Worm (Caenorhabditis elegans) whole organism, L3 larva: ENCODE data around the gene msrp-3.
A peak's percentile ranks its signal among the peaks of the same experiment; 100 is the strongest.
"Not testable (repeated sequence)": the region's sequence is repeated elsewhere in the genome, so short reads cannot be mapped to it uniquely, and the experiment has no call there.

Experiments
- R02D3.7 ChIP-seq: fragments of 150-350 bp; optimal IDR thresholded peaks from 2 replicates; lab custom pipeline; 2014; ENCODE audit warnings: missing biosample characterization, missing genetic modification characterization
- ZK546.5 ChIP-seq: sonication (generic microtip); optimal IDR thresholded peaks from 2 replicates; lab custom pipeline; 2017; ENCODE audit warnings: missing biosample characterization, missing genetic modification characterization
- aly-2 ChIP-seq: fragments of 150-350 bp; optimal IDR thresholded peaks from 2 replicates; lab custom pipeline; 2014; ENCODE audit warnings: missing biosample characterization, missing genetic modification characterization
- ama-1 ChIP-seq: fragments of 150-350 bp; optimal IDR thresholded peaks from 2 replicates; lab custom pipeline; 2018
- ceh-16 ChIP-seq: sonication (generic microtip); optimal IDR thresholded peaks from 2 replicates; lab custom pipeline; 2017; ENCODE audit warnings: missing biosample characterization, missing genetic modification characterization
- ceh-28 ChIP-seq: fragments of 150-350 bp; optimal IDR thresholded peaks from 2 replicates; lab custom pipeline; 2014; ENCODE audit warnings: missing biosample characterization, missing genetic modification reagents, missing genetic modification characterization
- ceh-82 ChIP-seq: fragments of 150-350 bp; optimal IDR thresholded peaks from 2 replicates; lab custom pipeline; 2014; ENCODE audit warnings: missing biosample characterization, missing genetic modification characterization
- ceh-9 ChIP-seq: sonication (generic microtip); optimal IDR thresholded peaks from 2 replicates; lab custom pipeline; 2018; ENCODE audit warnings: missing biosample characterization, missing genetic modification characterization
- daf-12 ChIP-seq: fragments of 150-350 bp; optimal IDR thresholded peaks from 2 replicates; lab custom pipeline; 2014; ENCODE audit warnings: missing biosample characterization, missing genetic modification reagents, missing genetic modification characterization
- egl-5 ChIP-seq: fragments of 150-350 bp; optimal IDR thresholded peaks from 2 replicates; lab custom pipeline; 2017; ENCODE audit warnings: missing biosample characterization, missing genetic modification reagents, missing genetic modification characterization, inconsistent platforms
- elt-1 ChIP-seq: fragments of 150-350 bp; optimal IDR thresholded peaks from 2 replicates; lab custom pipeline; 2014; ENCODE audit warnings: missing biosample characterization, missing genetic modification characterization
- elt-2 ChIP-seq: sonication (generic microtip); optimal IDR thresholded peaks from 2 replicates; lab custom pipeline; 2016; ENCODE audit warnings: missing genetic modification reagents, mild to moderate bottlenecking, missing genetic modification characterization, missing compliant biosample characterization
- elt-3 ChIP-seq, 3 experiments: fragments of 150-350 bp in 1 of 3; sonication (generic microtip) in 2 of 3; optimal IDR thresholded peaks; 2 replicates in 2 of 3; 4 replicates in 1 of 3; lab custom pipeline; 2014 to 2017; ENCODE audit warnings: missing biosample characterization in 3 of 3, missing genetic modification characterization in 3 of 3
- eor-1 ChIP-seq, 2 experiments: fragments of 150-350 bp; optimal IDR thresholded peaks; 2 replicates each; lab custom pipeline; 2014 to 2018; ENCODE audit warnings: missing biosample characterization in 2 of 2, missing genetic modification characterization in 2 of 2
- fkh-10 ChIP-seq: sonication (generic microtip); optimal IDR thresholded peaks from 2 replicates; lab custom pipeline; 2017; ENCODE audit warnings: missing biosample characterization, missing genetic modification reagents, missing genetic modification characterization
- fkh-2 ChIP-seq: fragments of 150-350 bp; optimal IDR thresholded peaks from 2 replicates; lab custom pipeline; 2014; ENCODE audit warnings: missing biosample characterization, missing genetic modification reagents, missing genetic modification characterization
- fos-1 ChIP-seq: fragments of 150-350 bp; optimal IDR thresholded peaks from 2 replicates; lab custom pipeline; 2014; ENCODE audit warnings: missing biosample characterization, missing genetic modification characterization
- jun-1 ChIP-seq: fragments of 150-350 bp; optimal IDR thresholded peaks from 2 replicates; lab custom pipeline; 2014; ENCODE audit warnings: missing biosample characterization, missing genetic modification reagents, missing genetic modification characterization
- lin-15B ChIP-seq: fragments of 150-350 bp; optimal IDR thresholded peaks from 2 replicates; lab custom pipeline; 2014; ENCODE audit warnings: missing biosample characterization, missing genetic modification characterization
- lin-39 ChIP-seq: fragments of 150-350 bp; optimal IDR thresholded peaks from 2 replicates; lab custom pipeline; 2018; ENCODE audit warnings: missing biosample characterization, missing genetic modification reagents, missing genetic modification characterization
- lsy-12 ChIP-seq: sonication (generic microtip); optimal IDR thresholded peaks from 2 replicates; lab custom pipeline; 2016; ENCODE audit warnings: mild to moderate bottlenecking, missing genetic modification characterization, missing compliant biosample characterization
- mdl-1 ChIP-seq: fragments of 150-350 bp; optimal IDR thresholded peaks from 2 replicates; lab custom pipeline; 2014; ENCODE audit warnings: missing biosample characterization, missing genetic modification characterization
- nfya-1 ChIP-seq: sonication (generic microtip); optimal IDR thresholded peaks from 2 replicates; lab custom pipeline; 2017; ENCODE audit warnings: missing genetic modification characterization, mild to moderate bottlenecking, missing compliant biosample characterization, antibody characterized with exemption, moderate library complexity; ENCODE audit not compliant: insufficient read depth
- nhr-11 ChIP-seq: fragments of 150-350 bp; optimal IDR thresholded peaks from 2 replicates; lab custom pipeline; 2014; ENCODE audit warnings: missing biosample characterization, missing genetic modification characterization
- nhr-23 ChIP-seq: fragments of 150-350 bp; optimal IDR thresholded peaks from 2 replicates; lab custom pipeline; 2014; ENCODE audit warnings: missing biosample characterization, missing genetic modification reagents, missing genetic modification characterization
- nhr-237 ChIP-seq: fragments of 150-350 bp; optimal IDR thresholded peaks from 2 replicates; lab custom pipeline; 2014; ENCODE audit warnings: missing biosample characterization, missing genetic modification characterization
- nhr-25 ChIP-seq: sonication (generic microtip); optimal IDR thresholded peaks from 2 replicates; lab custom pipeline; 2017; ENCODE audit warnings: missing biosample characterization, missing genetic modification characterization
- nhr-28 ChIP-seq: fragments of 150-350 bp; optimal IDR thresholded peaks from 2 replicates; lab custom pipeline; 2014; ENCODE audit warnings: missing biosample characterization, missing genetic modification characterization
- nhr-43 ChIP-seq: sonication (generic microtip); optimal IDR thresholded peaks from 2 replicates; lab custom pipeline; 2016; ENCODE audit warnings: mild to moderate bottlenecking, missing genetic modification characterization, missing compliant biosample characterization; ENCODE audit not compliant: poor library complexity, severe bottlenecking
- nhr-67 ChIP-seq: fragments of 150-350 bp; optimal IDR thresholded peaks from 2 replicates; lab custom pipeline; 2014; ENCODE audit warnings: missing biosample characterization, missing genetic modification characterization
- nhr-76 ChIP-seq: fragments of 150-350 bp; sonication (generic microtip); optimal IDR thresholded peaks from 5 replicates; lab custom pipeline; 2014; ENCODE audit warnings: missing biosample characterization, missing genetic modification characterization
- pha-4 ChIP-seq: fragments of 150-350 bp; optimal IDR thresholded peaks from 2 replicates; lab custom pipeline; 2014; ENCODE audit warnings: missing biosample characterization, missing genetic modification reagents, missing genetic modification characterization
- pqm-1 ChIP-seq: fragments of 150-350 bp; optimal IDR thresholded peaks from 2 replicates; lab custom pipeline; 2017; ENCODE audit warnings: missing biosample characterization, missing genetic modification characterization, inconsistent platforms
- sea-2 ChIP-seq: fragments of 150-350 bp; sonication (generic microtip); optimal IDR thresholded peaks from 4 replicates; lab custom pipeline; 2014; ENCODE audit warnings: missing biosample characterization, missing genetic modification reagents, missing genetic modification characterization
- skn-1 ChIP-seq: fragments of 150-350 bp; optimal IDR thresholded peaks from 2 replicates; lab custom pipeline; 2014; ENCODE audit warnings: missing biosample characterization, missing genetic modification characterization
- snpc-4 ChIP-seq: fragments of 150-350 bp; optimal IDR thresholded peaks from 2 replicates; lab custom pipeline; 2014; ENCODE audit warnings: missing biosample characterization, missing genetic modification characterization
- tbx-2 ChIP-seq: sonication (generic microtip); optimal IDR thresholded peaks from 2 replicates; lab custom pipeline; 2016; ENCODE audit warnings: mild to moderate bottlenecking, missing genetic modification characterization, missing compliant biosample characterization
- unc-39 ChIP-seq: sonication (generic microtip); optimal IDR thresholded peaks from 4 replicates; lab custom pipeline; 2017; ENCODE audit warnings: missing biosample characterization, missing genetic modification characterization
- unc-62 ChIP-seq: fragments of 150-350 bp; sonication (generic microtip); optimal IDR thresholded peaks from 4 replicates; lab custom pipeline; 2014; ENCODE audit warnings: missing biosample characterization, missing genetic modification reagents, missing genetic modification characterization
- zag-1 ChIP-seq: fragments of 150-350 bp; optimal IDR thresholded peaks from 2 replicates; lab custom pipeline; 2014; ENCODE audit warnings: missing biosample characterization, missing genetic modification characterization
- ztf-11 ChIP-seq: fragments of 150-350 bp; optimal IDR thresholded peaks from 2 replicates; lab custom pipeline; 2014; ENCODE audit warnings: missing biosample characterization, missing genetic modification characterization
- ztf-4 ChIP-seq: fragments of 150-350 bp; optimal IDR thresholded peaks from 2 replicates; lab custom pipeline; 2014; ENCODE audit warnings: missing biosample characterization, missing genetic modification characterization

msrp-3 gene

ce11 chrII:814737-815136, at the start of gene msrp-3:
Gene msrp-3, minus strand, starts transcription at chrII:814837.
- TF ChIP-seq R02D3.7 (tag; lab: Kevin White, UChicago) = no peak
- no peak for TF ChIP-seq ceh-9 (tag; lab: Kevin White, UChicago)
- no peak for TF ChIP-seq ceh-28 (tag; lab: Kevin White, UChicago)
- no peak for TF ChIP-seq eor-1 (tag; optimal IDR thresholded peaks at IDR 0.05; lab: Kevin White, UChicago)
- TF ChIP-seq skn-1 (tag; lab: Kevin White, UChicago) = no peak
- no peak for TF ChIP-seq mdl-1
- TF ChIP-seq fkh-2 (tag; lab: Kevin White, UChicago) = no peak
- no peak for TF ChIP-seq elt-3 (tag; optimal IDR thresholded peaks at IDR 0.05; lab: Kevin White, UChicago)
- TF ChIP-seq, all 47 proteins: peak for 0

- TF ChIP-seq pqm-1 (tag; lab: Kevin White, UChicago) (no peak), nhr-67 (tag; lab: Kevin White, UChicago) (no peak), elt-1 (tag; lab: Kevin White, UChicago) (no peak), nhr-76 (tag; lab: Kevin White, UChicago) (no peak), egl-5 (tag; lab: Kevin White, UChicago) (no peak), nhr-11 (tag; lab: Kevin White, UChicago) (no peak), unc-39 (tag; lab: Kevin White, UChicago) (no peak), elt-2 (tag; lab: Kevin White, UChicago) (no peak), ztf-11 (no peak), tbx-2 (no peak), ceh-82 (tag; lab: Kevin White, UChicago) (no peak), pha-4 (tag; lab: Kevin White, UChicago) (no peak), ztf-4 (tag; lab: Kevin White, UChicago) (no peak), mdl-1 (no peak), nfya-1 (tag; lab: Kevin White, UChicago) (no peak), ceh-28 (tag; lab: Kevin White, UChicago) (no peak), fos-1 (tag; lab: Kevin White, UChicago) (no peak), fkh-10 (GFP tag; lab: Kevin White, UChicago) (no peak), nhr-23 (tag; lab: Kevin White, UChicago) (no peak), eor-1 (tag; optimal IDR thresholded peaks at IDR 0.05; lab: Kevin White, UChicago) (no peak)
- TF ChIP-seq, all 47 proteins: peak for 0
Observed at ce11 chrII:861564-861963, 46.9 kb upstream of the msrp-3 start, which contains the start of gene Y46B2A.4. Gene Y46B2A.4, plus strand, starts transcription at chrII:861864.

ce11 chrII:850567-850966, 35.9 kb upstream of the msrp-3 start, which contains the start of gene F28A10.5:
Gene F28A10.5, minus strand, starts transcription at chrII:850667.
- TF ChIP-seq elt-1, nhr-25, ceh-16 (tag; lab: Kevin White, UChicago): not testable (repeated sequence)
- TF ChIP-seq, all 47 proteins: peak for 0; not testable (repeated sequence) for 47

ce11 chrII:848519-848918, 33.9 kb upstream of the msrp-3 start, which contains the start of the genes acdh-9 and F28A10.13:
Gene acdh-9, minus strand, starts transcription at chrII:848603.
Gene F28A10.13, plus strand, starts transcription at chrII:848812.
- no peak for TF ChIP-seq ceh-28 (tag; lab: Kevin White, UChicago)
- TF ChIP-seq ama-1 (lab: Kevin White, UChicago) = peak; percentile 68
- peak; percentile 79 for TF ChIP-seq mdl-1
- no peak for TF ChIP-seq fos-1 (tag; lab: Kevin White, UChicago)
- no peak for TF ChIP-seq elt-3 (tag; optimal IDR thresholded peaks at IDR 0.05; lab: Kevin White, UChicago)
- TF ChIP-seq nhr-76 (tag; lab: Kevin White, UChicago) = peak; percentile 95
- TF ChIP-seq nhr-237 = no peak
- no peak for TF ChIP-seq lsy-12 (tag; lab: Kevin White, UChicago)
- TF ChIP-seq zag-1 (tag; lab: Kevin White, UChicago) = no peak
- TF ChIP-seq ceh-9 (tag; lab: Kevin White, UChicago) = no peak
- TF ChIP-seq unc-62 (GFP tag; lab: Kevin White, UChicago) = no peak
- TF ChIP-seq snpc-4 (tag; lab: Kevin White, UChicago) = no peak
- no peak for TF ChIP-seq egl-5 (tag; lab: Kevin White, UChicago)
- TF ChIP-seq nhr-11 (tag; lab: Kevin White, UChicago) = no peak
- no peak for TF ChIP-seq ceh-16 (tag; lab: Kevin White, UChicago)
- no peak for TF ChIP-seq nhr-28 (tag; lab: Kevin White, UChicago)
- TF ChIP-seq daf-12 (tag; lab: Kevin White, UChicago) = no peak
- no peak for TF ChIP-seq fkh-10 (GFP tag; lab: Kevin White, UChicago)
- no peak for TF ChIP-seq unc-39 (tag; lab: Kevin White, UChicago)
- peak; percentile 69 for TF ChIP-seq elt-2 (tag; lab: Kevin White, UChicago)
- TF ChIP-seq tbx-2 = no peak
- peak; percentile 36 for TF ChIP-seq jun-1
- no peak for TF ChIP-seq skn-1 (tag; lab: Kevin White, UChicago)
- no peak for TF ChIP-seq pha-4 (tag; lab: Kevin White, UChicago)
- TF ChIP-seq R02D3.7 (tag; lab: Kevin White, UChicago) = no peak
- TF ChIP-seq fkh-2 (tag; lab: Kevin White, UChicago) = no peak
- no peak for TF ChIP-seq elt-1 (tag; lab: Kevin White, UChicago)
- no peak for TF ChIP-seq ceh-82 (tag; lab: Kevin White, UChicago)
- no peak for TF ChIP-seq aly-2
- TF ChIP-seq nhr-25 (tag; lab: Kevin White, UChicago) = peak; percentile 22
- TF ChIP-seq ZK546.5 (tag; lab: Kevin White, UChicago) = no peak
- no peak for TF ChIP-seq nhr-67 (tag; lab: Kevin White, UChicago)
- peak; percentile 8 for TF ChIP-seq lin-15B (tag; lab: Kevin White, UChicago)
- no peak for TF ChIP-seq nhr-43
- TF ChIP-seq eor-1 (tag; optimal IDR thresholded peaks at IDR 0.05; lab: Kevin White, UChicago) = no peak
- TF ChIP-seq lin-39 (tag; lab: Kevin White, UChicago) = no peak
- TF ChIP-seq ztf-4 (tag; lab: Kevin White, UChicago) = no peak
- peak; percentile 44 for TF ChIP-seq pqm-1 (tag; lab: Kevin White, UChicago)
- TF ChIP-seq ztf-11 = no peak
- TF ChIP-seq sea-2 (GFP tag; lab: Kevin White, UChicago) = no peak
- TF ChIP-seq nhr-23 (tag; lab: Kevin White, UChicago) = peak; percentile 11
